Worm (Caenorhabditis elegans): Measurements from ENCODE around the gene rla-2.
A peak's percentile ranks its signal among the peaks of the same experiment; 100 is the strongest.

Gene rla-2

ce11 chrIV:13370235-13370739 is at the start of gene rla-2, which contains the start of the genes popl-7 and Y62E10A.24:
TSS of gene rla-2 (minus strand) at chrIV:13370285.
TSS of gene popl-7 (plus strand) at chrIV:13370689.
TSS of gene Y62E10A.24 (plus strand) at chrIV:13370710.
- TF ChIP-seq madf-6 (GFP tag; IDR thresholded peaks at IDR 0.05) (peak; percentile 12; the same call in 1 of the 2 replicates), snpc-4 (GFP tag; optimal IDR thresholded peaks at IDR 0.05) (no peak), snpc-4 (tag; optimal IDR thresholded peaks at IDR 0.05) (peak in 1 of 4 experiments; percentile 3), F33H1.4 (GFP tag; IDR thresholded peaks at IDR 0.05) (peak; percentile 79), sea-2 (GFP tag; IDR thresholded peaks at IDR 0.05) (no peak), F23B12.7 (tag; optimal IDR thresholded peaks at IDR 0.05; ENCODE audit: insufficient read depth) (peak; percentile 27), attf-5 (GFP tag; optimal IDR thresholded peaks at IDR 0.05) (no peak)

DNA sequence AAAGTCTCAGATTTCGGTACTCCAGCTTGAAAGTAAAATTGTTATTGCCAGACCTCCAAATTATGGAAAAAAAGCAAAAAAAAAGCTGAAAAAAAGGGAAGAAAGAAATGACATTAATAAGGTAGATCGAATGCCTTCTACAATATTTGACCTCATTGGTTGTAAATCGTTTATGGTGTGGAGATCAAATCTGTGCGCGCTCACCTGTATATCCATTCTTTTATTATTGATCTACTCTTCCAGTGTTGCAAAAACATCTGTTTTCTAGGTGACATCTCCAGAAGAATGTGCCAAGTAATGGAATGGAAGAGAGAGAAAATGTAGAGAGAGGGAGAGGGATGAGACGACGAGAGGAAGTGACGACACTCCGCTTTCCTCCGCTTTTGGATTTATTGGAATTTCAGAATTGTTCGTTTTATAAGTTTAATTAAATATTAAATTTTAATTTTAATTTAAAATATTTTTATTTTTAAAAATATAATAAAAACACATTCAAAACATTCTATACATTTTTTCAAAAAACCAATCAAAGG is 45.7 kb upstream of the rla-2 start, which contains the start of the genes pik-1 and aptf-2:
Gene pik-1, plus strand, starts transcription at position 303 of the 533 bp plus-strand sequence.
Gene aptf-2, minus strand, starts transcription at position 313 of the 533 bp plus-strand sequence.
- TF ChIP-seq ceh-79 (tag; optimal IDR thresholded peaks at IDR 0.05) (no peak), mxl-1 (tag; optimal IDR thresholded peaks at IDR 0.05) (no peak), F39B2.1 (GFP tag; IDR thresholded peaks at IDR 0.05) (no peak), ceh-40 (GFP tag; IDR thresholded peaks at IDR 0.05) (no peak), F33H1.4 (GFP tag; IDR thresholded peaks at IDR 0.05) (peak; percentile 21; the same call in 1 of the 2 replicates), F10E7.11 (tag; optimal IDR thresholded peaks at IDR 0.05) (no peak), F57A8.1 (GFP tag; optimal IDR thresholded peaks at IDR 0.05) (no peak), egrh-3 (GFP tag; IDR thresholded peaks at IDR 0.05) (no peak), lin-54 (GFP tag; optimal IDR thresholded peaks at IDR 0.05) (peak; percentile 15), ets-4 (GFP tag; optimal IDR thresholded peaks at IDR 0.05) (no peak), B0019.2 (GFP tag; conservative IDR thresholded peaks at IDR 0.05) (no peak), F57C9.4 (tag; optimal IDR thresholded peaks at IDR 0.05) (no peak), nhr-27 (tag; optimal IDR thresholded peaks at IDR 0.05) (no peak), rpc-1 (optimal IDR thresholded peaks at IDR 0.05) (no peak), rpc-1 (tag; optimal IDR thresholded peaks at IDR 0.05) (no peak), D2030.7 (GFP tag; IDR thresholded peaks at IDR 0.05) (peak; percentile 48), egl-18 (GFP tag; IDR thresholded peaks at IDR 0.05) (no peak), snpc-3.4 (tag; optimal IDR thresholded peaks at IDR 0.05) (no peak), ccch-3 (GFP tag; optimal IDR thresholded peaks at IDR 0.05) (no peak), lin-40 (tag; optimal IDR thresholded peaks at IDR 0.05) (no peak), ceh-58 (GFP tag; IDR thresholded peaks at IDR 0.05) (no peak), hrde-1 (tag; optimal IDR thresholded peaks at IDR 0.05; ENCODE audit: borderline replicate concordance) (no peak), cebp-2 (GFP tag; IDR thresholded peaks at IDR 0.05) (no peak), tbx-9 (tag; optimal IDR thresholded peaks at IDR 0.05; ENCODE audit: borderline replicate concordance) (no peak), let-526 (GFP tag; IDR thresholded peaks at IDR 0.05) (no peak), ceh-100 (GFP tag; IDR thresholded peaks at IDR 0.05) (no peak), attf-5 (GFP tag; optimal IDR thresholded peaks at IDR 0.05) (no peak), B0261.1 (tag; optimal IDR thresholded peaks at IDR 0.05) (no peak), ztf-26 (tag; optimal IDR thresholded peaks at IDR 0.05) (no peak), F23B12.7 (tag; optimal IDR thresholded peaks at IDR 0.05; ENCODE audit: insufficient read depth) (no peak), B0035.1 (tag; optimal IDR thresholded peaks at IDR 0.05) (no peak), aptf-2 (GFP tag; conservative IDR thresholded peaks at IDR 0.05) (no peak), nhr-80 (tag; optimal IDR thresholded peaks at IDR 0.05) (no peak), snpc-4 (GFP tag; optimal IDR thresholded peaks at IDR 0.05) (no peak), snpc-4 (tag; optimal IDR thresholded peaks at IDR 0.05) (peak in 1 of 4 experiments; percentile 10), F37B4.10 (GFP tag; IDR thresholded peaks at IDR 0.05) (no peak), C17E4.6 (GFP tag; IDR thresholded peaks at IDR 0.05) (no peak), pha-4 (tag; optimal IDR thresholded peaks at IDR 0.05) (no peak), hlh-12 (tag; optimal IDR thresholded peaks at IDR 0.05) (no peak), him-1 (tag; optimal IDR thresholded peaks at IDR 0.05) (no peak), dox-1 (GFP tag; IDR thresholded peaks at IDR 0.05) (no peak), nhr-120 (GFP tag; IDR thresholded peaks at IDR 0.05) (no peak), xnd-1 (tag; optimal IDR thresholded peaks at IDR 0.05) (peak; percentile 58), madf-10 (tag; optimal IDR thresholded peaks at IDR 0.05) (no peak), Y53G8AR.9 (GFP tag; conservative IDR thresholded peaks at IDR 0.05) (no peak)

Measured in whole organism, young adult.